Worm (Caenorhabditis elegans): Measurements from ENCODE around the gene ZK1055.4.

Gene ZK1055.4

DNA sequence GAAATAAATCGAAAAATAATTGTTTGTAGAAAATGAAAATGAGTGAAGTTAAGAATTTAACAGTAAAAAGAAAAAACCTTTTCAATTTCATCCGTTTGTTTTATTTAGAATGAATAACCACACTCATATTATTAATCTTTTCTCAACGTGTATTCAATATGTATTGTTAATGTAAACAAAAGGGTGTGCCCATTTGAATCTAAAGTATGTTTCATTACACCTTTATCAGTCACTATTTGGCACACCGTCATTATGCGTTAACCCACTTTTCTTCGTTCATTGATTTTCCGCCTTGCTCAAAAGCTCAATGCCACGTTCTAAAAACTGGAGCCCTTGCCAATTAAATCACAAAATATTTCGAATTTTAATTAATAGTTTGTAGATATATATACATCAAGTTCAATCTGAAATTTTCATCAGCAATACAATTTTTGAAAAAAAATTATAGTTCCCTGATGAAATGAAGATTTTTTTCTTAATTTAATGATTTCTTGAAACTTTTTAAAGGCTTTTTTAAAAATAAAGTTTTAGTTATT is 15.9 kb upstream of the ZK1055.4 start, which contains the start of gene K04A8.1:
Gene K04A8.1 (plus strand): TSS at position 486 of the 536 bp plus-strand sequence.
- no peak for TF ChIP-seq unc-62 (GFP tag; optimal IDR thresholded peaks at IDR 0.05)

DNA sequence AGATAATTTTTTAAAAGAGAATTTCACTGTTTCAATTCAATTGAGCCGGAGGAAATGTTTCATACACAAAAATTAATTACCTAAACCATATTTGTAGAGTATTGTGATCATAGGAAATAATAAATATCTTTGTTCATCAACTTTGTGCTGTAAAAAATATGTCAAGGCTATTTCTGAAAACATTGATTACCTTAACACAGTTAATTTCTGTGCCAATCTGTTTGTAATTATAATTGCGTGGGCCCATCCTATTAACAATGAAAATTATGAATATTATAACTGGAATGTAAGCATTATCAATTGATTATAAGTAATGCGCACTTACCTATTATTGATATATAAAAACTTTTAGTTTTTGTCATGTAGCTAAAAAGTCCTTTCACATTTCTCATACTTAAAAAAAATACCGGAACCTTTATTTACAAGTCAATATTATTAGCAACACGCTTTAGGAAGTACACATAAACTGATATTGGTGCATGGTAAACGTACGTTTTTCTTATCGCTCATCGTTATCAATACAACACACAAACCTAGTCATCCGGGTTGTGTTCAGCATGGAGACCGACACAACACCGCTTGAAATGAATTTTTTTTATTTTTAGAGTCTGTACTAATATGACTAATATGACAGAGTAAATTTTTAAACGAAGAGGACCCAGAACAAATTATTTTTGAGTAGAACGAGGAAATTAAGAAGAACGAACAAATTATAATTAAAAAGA is 6.3 kb upstream of the ZK1055.4 start, which contains the start of gene fut-2:
Gene fut-2 (minus strand): TSS at position 485 of the 725 bp plus-strand sequence.
- no peak for TF ChIP-seq unc-62 (GFP tag; optimal IDR thresholded peaks at IDR 0.05)

DNA sequence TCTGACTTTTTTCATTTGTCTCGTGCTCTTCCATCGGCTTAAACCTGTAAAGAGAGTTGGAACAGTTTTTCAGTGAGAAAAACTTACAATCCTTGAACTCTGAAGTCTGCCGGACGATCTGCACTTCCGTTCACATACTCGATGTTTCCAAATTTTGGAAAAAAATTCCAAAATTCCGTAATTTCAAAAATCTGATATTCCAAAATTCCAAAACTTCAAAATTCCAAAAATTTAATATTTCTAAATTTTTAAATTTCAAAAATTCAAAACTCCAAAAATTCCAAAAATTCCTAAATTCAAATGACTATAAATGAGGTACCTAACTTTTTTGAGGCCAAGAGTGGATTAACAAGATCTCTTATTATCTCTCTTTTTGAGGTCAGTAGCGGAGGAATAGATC is 5.3 kb upstream of the ZK1055.4 start, which contains the start of gene EGAP9.4:
Gene EGAP9.4 (plus strand): TSS at position 301 of the 400 bp plus-strand sequence.
- no peak for TF ChIP-seq unc-62 (GFP tag; optimal IDR thresholded peaks at IDR 0.05)

DNA sequence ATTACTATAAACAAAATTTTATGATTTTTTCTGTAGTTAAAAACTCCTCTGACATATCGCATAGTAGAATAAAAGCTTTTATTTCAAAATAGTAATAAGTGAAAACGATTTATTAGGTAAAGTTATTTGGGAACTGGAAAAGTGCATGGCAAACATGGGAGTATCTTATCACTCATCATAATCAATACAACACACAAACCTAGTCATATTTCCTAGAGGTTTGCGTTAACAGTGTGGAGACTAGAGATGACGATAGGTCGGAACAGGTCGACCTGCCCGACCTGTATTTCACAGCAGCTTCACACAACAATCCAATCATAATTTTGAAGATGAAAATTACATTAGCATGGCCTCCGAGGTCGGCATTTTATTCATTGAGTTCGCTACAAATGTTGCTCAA is 1.9 kb upstream of the ZK1055.4 start, which contains the start of gene EGAP9.3:
Gene EGAP9.3 (minus strand): TSS at position 131 of the 400 bp plus-strand sequence.
- TF ChIP-seq unc-62 (GFP tag; optimal IDR thresholded peaks at IDR 0.05), result no peak

DNA sequence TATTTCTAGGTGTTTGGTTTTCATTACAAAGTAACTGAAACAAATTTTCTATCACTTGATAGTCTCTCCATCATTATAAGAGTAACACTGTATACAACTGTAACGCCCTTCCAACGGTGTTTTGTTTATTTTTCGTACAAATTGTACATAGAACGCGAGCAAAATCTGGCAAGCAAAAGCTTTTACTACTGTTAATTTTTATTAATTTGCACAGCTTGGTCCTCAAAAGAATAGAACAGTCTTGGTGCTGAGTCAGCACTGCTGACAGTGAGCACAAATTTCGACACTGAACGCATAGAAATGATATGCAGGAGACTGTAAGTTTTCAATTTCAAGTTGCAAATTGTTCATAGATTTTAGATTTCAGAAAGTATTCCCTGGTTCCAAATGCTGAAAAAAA is 8.4 kb downstream of the ZK1055.4 start, which contains the start of gene ZK1055.2:
Gene ZK1055.2 (plus strand): TSS at position 301 of the 400 bp plus-strand sequence.
- TF ChIP-seq unc-62 (GFP tag; optimal IDR thresholded peaks at IDR 0.05), result no peak

DNA sequence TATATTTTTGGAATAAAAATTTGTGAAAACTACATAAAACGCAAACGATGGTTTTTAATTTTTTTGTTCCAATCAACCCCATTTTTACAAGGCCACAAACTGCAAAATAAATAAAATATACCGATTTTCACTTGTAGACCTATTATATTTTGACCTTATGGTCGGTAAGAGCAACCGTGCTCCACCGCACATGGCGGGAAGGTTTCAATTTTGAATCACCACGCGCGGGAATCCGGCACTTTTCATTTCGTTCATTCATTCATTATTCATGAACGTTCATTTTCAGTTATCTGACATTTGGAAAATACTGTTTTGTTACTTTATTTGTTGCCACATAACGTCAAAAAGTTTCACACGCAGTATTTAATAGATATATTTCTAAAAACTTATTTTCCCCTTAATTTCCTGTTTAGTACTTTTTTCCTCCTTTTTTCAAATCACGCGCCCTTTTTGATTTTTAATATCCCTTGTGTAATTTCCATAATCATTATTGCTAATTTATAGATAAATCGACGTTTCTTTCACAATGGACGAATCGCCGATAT is 11.9 kb downstream of the ZK1055.4 start, which contains the start of gene hcp-1:
Gene hcp-1 (plus strand): TSS at position 495 of the 545 bp plus-strand sequence.
- TF ChIP-seq unc-62 (GFP tag; optimal IDR thresholded peaks at IDR 0.05), result no peak

DNA sequence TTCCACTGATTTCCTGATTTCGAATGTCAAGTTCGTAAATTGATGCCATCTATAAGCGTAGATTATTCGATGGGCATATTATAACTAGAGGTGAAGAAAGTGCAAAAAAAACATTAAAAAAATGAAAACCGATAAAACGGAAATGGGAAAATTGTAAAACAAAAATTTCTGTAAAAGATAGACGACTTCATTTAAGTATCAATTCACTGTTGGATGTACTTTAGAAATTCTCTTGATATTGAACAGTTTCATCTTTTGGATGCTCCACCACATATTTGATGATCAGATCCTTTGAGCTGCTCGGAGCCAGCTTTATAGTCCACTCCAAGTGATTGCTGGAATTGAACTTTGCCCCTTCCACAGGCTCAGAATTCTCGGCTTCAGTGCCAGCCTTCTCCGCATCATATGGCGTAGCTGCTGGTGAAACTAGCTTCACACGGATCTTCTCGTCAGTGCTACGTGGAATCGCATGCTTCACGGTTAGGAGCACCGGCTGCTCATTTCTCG is 20.7 kb downstream of the ZK1055.4 start, which contains the start of gene ZK1055.6:
Gene ZK1055.6 (minus strand): TSS at position 51 of the 507 bp plus-strand sequence.
- no peak for TF ChIP-seq unc-62 (GFP tag; optimal IDR thresholded peaks at IDR 0.05)

DNA sequence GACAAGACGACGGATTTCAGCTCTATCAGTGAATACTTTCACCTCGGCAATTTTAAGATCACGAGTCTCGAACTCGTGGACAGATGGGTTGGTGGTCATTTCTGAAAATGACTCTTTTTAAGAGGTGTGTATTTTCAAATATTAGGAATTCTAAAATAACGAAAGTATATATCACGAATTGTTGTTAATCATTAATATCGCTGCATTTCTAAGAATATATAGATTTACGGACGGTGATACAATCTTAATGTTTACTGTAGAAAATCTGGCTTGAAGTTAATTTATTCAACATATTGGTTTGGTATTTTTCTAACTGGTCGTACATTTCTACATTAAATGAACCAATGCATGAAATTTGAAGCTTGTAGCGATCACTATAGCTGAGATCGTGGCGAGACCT is 23.4 kb downstream of the ZK1055.4 start, which contains the start of gene ZK1055.7:
Gene ZK1055.7 (minus strand): TSS at position 101 of the 400 bp plus-strand sequence.
- no peak for TF ChIP-seq unc-62 (GFP tag; optimal IDR thresholded peaks at IDR 0.05)

DNA sequence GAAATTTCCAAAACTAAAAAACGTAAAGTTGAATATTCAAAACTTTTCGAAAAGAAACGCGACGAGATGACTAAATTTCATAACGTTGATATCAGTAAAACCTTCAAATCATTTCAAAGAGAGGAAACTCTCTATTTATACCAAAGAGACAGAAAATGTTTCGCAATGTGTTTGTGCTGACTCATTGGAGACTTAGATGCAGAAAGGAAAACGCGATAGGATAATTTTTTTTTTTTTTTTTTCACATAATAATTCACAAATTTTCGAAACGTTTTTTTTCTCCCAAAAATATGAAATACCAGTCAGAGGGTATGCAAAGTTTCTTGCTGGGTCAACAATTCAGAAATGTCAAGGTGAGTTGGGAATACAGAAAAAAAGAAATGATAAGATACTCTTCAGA is 24.3 kb downstream of the ZK1055.4 start:
- no peak for TF ChIP-seq unc-62 (GFP tag; optimal IDR thresholded peaks at IDR 0.05)

DNA sequence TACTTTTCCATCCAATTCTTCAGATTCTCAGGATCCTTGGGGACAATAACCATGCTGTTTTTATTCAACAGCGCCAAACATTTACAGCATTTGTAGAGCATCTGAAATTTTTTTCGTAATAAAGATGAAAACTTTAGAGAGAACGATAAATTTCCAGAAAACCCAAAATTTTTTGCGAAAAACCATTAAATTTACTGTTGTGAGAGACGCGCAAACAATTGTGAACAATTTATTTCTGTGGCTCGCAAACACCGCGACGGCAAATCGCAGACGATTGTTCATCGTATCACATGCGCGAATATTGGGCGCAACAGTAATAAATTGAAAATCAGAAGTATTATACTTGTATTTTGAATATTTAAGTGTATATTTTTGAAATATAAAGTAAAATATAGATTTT is 29.2 kb downstream of the ZK1055.4 start, which contains the start of gene gon-14:
Gene gon-14 (minus strand): TSS at position 101 of the 400 bp plus-strand sequence.
- no peak for TF ChIP-seq unc-62 (GFP tag; optimal IDR thresholded peaks at IDR 0.05)

DNA sequence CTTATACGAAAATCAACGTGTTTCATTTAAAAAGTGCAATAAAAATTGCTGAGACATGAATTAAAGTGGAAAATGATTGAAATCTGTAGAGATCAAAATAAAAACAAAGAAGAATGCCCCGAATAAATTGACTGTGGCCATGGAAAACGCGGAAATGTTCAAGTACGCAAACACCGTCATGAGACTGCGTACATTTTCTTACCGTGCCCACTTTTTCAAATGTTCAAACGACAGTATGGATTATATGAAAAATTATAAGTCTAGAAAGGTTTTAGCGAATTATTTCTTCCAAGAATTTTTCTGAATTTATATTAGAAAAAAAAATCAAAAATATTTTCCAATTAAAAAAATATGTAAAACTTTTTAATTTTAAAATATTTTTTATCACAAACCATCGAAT is 29.6 kb downstream of the ZK1055.4 start:
- no peak for TF ChIP-seq unc-62 (GFP tag; optimal IDR thresholded peaks at IDR 0.05)

DNA sequence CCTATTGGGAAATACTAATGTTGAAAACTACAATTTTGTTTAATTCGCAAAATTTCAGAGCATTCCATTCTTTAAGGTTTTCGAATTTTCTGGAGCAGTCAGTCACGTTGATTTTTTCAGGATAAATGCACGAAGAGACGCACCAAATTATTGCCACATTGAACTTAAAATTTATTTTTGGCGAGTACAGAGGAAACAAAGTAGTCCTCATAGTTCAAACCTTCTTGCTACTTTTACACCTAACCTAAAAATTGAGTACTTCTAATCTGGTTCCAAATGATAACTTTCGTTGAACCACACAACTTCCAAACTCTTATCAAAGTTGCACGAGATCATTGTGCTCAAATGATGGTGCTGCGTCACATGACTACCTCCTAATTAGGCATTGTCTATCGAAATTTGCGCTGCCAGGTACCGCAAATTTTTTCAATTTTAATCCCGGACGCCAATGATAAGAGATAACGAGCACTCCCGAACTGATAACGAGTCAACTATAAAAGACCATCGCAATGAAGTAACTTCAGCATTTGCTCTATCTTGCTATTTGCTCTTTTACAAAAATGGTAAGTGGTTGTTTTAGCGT is 32.4 kb downstream of the ZK1055.4 start, which contains the start of gene cpr-4:
Gene cpr-4 (plus strand): TSS at position 523 of the 583 bp plus-strand sequence.
- no peak for TF ChIP-seq unc-62 (GFP tag; optimal IDR thresholded peaks at IDR 0.05)

DNA sequence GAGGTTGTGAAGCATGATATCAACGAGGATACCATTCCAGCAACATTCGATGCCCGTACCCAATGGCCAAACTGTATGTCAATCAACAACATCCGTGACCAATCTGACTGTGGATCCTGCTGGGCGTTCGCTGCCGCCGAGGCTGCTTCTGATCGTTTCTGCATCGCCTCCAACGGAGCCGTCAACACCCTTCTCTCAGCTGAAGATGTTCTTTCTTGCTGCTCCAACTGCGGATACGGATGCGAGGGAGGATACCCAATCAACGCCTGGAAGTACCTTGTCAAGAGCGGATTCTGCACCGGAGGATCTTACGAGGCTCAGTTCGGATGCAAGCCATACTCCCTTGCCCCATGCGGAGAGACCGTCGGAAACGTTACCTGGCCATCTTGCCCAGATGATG is 33.1 kb downstream of the ZK1055.4 start:
- no peak for TF ChIP-seq unc-62 (GFP tag; optimal IDR thresholded peaks at IDR 0.05)

DNA sequence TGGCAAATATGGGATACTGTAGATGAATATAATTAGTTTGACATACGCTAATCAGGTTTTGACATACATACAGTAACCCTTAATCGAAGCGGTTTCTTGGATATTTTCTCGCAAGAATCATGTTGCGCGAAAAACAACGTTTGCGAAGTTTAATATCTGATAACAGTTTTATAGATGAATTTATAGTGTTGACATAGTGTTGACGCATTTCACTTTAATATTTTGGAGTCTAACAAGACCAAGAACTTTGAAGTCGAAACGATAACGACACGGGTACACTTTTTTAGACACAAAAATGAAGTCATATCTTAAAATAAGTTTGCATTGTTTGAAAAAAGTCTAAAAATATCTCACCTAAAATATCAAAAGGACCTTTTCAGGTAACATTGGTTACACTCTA is 34.4 kb downstream of the ZK1055.4 start:
- no peak for TF ChIP-seq unc-62 (GFP tag; optimal IDR thresholded peaks at IDR 0.05)

DNA sequence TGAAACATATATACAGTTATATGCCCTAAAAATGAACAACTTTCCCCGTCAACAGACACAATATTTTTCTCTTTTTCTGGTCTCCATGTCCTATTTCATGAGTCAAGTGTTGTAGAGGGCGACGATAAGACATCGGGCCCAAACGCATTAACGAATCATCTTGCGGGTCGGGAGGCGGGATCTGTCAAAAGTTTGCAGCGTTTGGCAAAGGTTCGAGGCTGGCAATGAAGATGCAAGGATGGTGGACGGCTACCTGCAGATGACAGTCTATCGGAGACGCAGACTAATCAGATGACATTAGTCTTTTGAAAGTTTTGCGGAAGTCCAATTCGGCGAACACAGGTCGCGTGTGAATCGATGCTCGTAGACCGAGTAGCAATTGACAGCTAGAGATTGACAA is 38.9 kb downstream of the ZK1055.4 start:
- TF ChIP-seq unc-62 (GFP tag; optimal IDR thresholded peaks at IDR 0.05), result no peak

DNA sequence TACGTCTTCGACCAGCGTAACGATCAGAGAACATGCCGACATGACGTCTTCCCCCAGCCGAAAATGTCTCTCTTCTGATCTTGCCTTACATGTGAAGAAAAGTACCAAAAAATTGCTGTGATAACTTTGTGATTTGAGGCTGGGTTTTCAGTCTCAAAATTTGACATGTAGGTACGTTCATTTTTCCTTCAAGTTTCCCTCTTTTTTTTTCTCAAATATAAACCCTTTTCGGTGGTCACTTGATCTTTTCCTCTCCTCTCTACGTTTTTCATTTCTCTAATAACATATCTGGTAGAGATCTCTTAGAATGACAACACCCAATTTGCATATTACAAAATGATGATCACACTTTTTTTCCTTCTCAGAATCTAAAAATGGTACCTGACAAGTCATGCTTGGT is 40.0 kb downstream of the ZK1055.4 start, which contains the start of gene nhr-37:
Gene nhr-37 (plus strand): TSS at position 301 of the 400 bp plus-strand sequence.
- no peak for TF ChIP-seq unc-62 (GFP tag; optimal IDR thresholded peaks at IDR 0.05)
